Fruit fly (Drosophila melanogaster) whole organism, embryonic: Measurements from ENCODE around the gene CG18180.

ENCODE experiments used
- ATbp ChIP-seq: fragments of 200-800 bp; sonication (Bioruptor generic); optimal IDR thresholded peaks from 2 replicates; lab custom pipeline; 2017; ENCODE audit warnings: missing biosample characterization, mild to moderate bottlenecking, missing genetic modification characterization, missing genetic modification reagents
- B-H2 ChIP-seq: fragments of 200-800 bp; sonication (Bioruptor generic); optimal IDR thresholded peaks from 2 replicates; lab custom pipeline; 2018; ENCODE audit warnings: missing biosample characterization, mild to moderate bottlenecking, missing genetic modification characterization
- BEAF-32 ChIP-seq: fragments of 200-800 bp; sonication (Bioruptor generic); optimal IDR thresholded peaks from 3 replicates; lab custom pipeline; 2017; ENCODE audit warnings: missing biosample characterization, missing genetic modification characterization, mild to moderate bottlenecking, moderate library complexity, missing genetic modification reagents
- Bteb2 ChIP-seq: fragments of 200-800 bp; sonication (Bioruptor generic); optimal IDR thresholded peaks from 2 replicates; lab custom pipeline; 2016; ENCODE audit warnings: missing biosample characterization, missing genetic modification characterization
- CG11093 ChIP-seq: fragments of 200-800 bp; sonication (Bioruptor generic); IDR thresholded peaks from 3 replicates; pipeline ENCODE4 v1.3.6; 2022; ENCODE audit warnings: missing biosample characterization, missing genetic modification characterization
- CG11456 ChIP-seq: fragments of 200-800 bp; sonication (Bioruptor generic); IDR thresholded peaks from 3 replicates; pipeline ENCODE4 v1.3.6; 2022; ENCODE audit warnings: missing biosample characterization, missing genetic modification characterization
- CG12155 ChIP-seq: fragments of 200-800 bp; sonication (Bioruptor generic); optimal IDR thresholded peaks from 3 replicates; lab custom pipeline; 2016; ENCODE audit warnings: missing biosample characterization, missing genetic modification characterization
- CG1233 ChIP-seq: fragments of 200-800 bp; sonication (Bioruptor generic); optimal IDR thresholded peaks from 4 replicates; lab custom pipeline; 2018; ENCODE audit warnings: missing biosample characterization, mild to moderate bottlenecking, missing genetic modification characterization
- CG12769 ChIP-seq: fragments of 200-800 bp; sonication (Bioruptor generic); optimal IDR thresholded peaks from 2 replicates; lab custom pipeline; 2019; ENCODE audit warnings: missing biosample characterization, mild to moderate bottlenecking, missing genetic modification characterization, moderate library complexity
- CG13775 ChIP-seq: fragments of 200-800 bp; sonication (Bioruptor generic); optimal IDR thresholded peaks from 3 replicates; lab custom pipeline; 2017; ENCODE audit warnings: missing biosample characterization, mild to moderate bottlenecking, missing genetic modification characterization
- CG15269 ChIP-seq: fragments of 200-800 bp; sonication (Bioruptor generic); optimal IDR thresholded peaks from 2 replicates; lab custom pipeline; 2018; ENCODE audit warnings: missing biosample characterization, mild to moderate bottlenecking, missing genetic modification characterization, moderate library complexity
- CG16813 ChIP-seq: fragments of 200-800 bp; sonication (Bioruptor generic); IDR thresholded peaks from 3 replicates; pipeline ENCODE4 v1.3.6; 2022; ENCODE audit warnings: missing biosample characterization, missing genetic modification characterization; ENCODE audit not compliant: partially characterized antibody
- CG31388 ChIP-seq: fragments of 200-800 bp; sonication (Bioruptor generic); optimal IDR thresholded peaks from 2 replicates; lab custom pipeline; 2016; ENCODE audit warnings: missing biosample characterization, missing genetic modification characterization
- CG33557 ChIP-seq: fragments of 200-800 bp; sonication (Bioruptor generic); optimal IDR thresholded peaks from 2 replicates; lab custom pipeline; 2019; ENCODE audit warnings: missing biosample characterization, mild to moderate bottlenecking, missing genetic modification characterization, moderate library complexity
- CG6813 ChIP-seq: fragments of 200-800 bp; sonication (Bioruptor generic); optimal IDR thresholded peaks from 2 replicates; lab custom pipeline; 2017; ENCODE audit warnings: missing biosample characterization, missing genetic modification characterization, mild to moderate bottlenecking, moderate library complexity, missing genetic modification reagents
- CG8290 ChIP-seq, 3 experiments: fragments of 200-800 bp; sonication (Bioruptor generic); optimal IDR thresholded peaks; 2 replicates each; lab custom pipeline; 2016 to 2019; ENCODE audit warnings: missing biosample characterization in 3 of 3, missing genetic modification characterization in 3 of 3, mild to moderate bottlenecking in 2 of 3, moderate library complexity in 1 of 3
- CG8388 ChIP-seq: fragments of 200-800 bp; sonication (Bioruptor generic); optimal IDR thresholded peaks from 2 replicates; lab custom pipeline; 2019; ENCODE audit warnings: missing biosample characterization, mild to moderate bottlenecking, missing genetic modification characterization, moderate library complexity
- Deaf1 ChIP-seq: fragments of 200-800 bp; optimal IDR thresholded peaks from 3 replicates; lab custom pipeline; 2019; ENCODE audit warnings: missing biosample characterization, mild to moderate bottlenecking, missing genetic modification characterization, moderate library complexity
- Dll ChIP-seq: fragments of 200-800 bp; sonication (Bioruptor generic); IDR thresholded peaks from 4 replicates; pipeline ENCODE4 v1.3.6; 2022; ENCODE audit warnings: missing biosample characterization, missing genetic modification characterization; ENCODE audit not compliant: partially characterized antibody
- Ets65A ChIP-seq: fragments of 200-800 bp; sonication (Bioruptor generic); peaks from one replicate; lab custom pipeline; 2016; ENCODE audit warnings: missing biosample characterization, missing genetic modification characterization
- Ets97D ChIP-seq: fragments of 200-800 bp; sonication (Bioruptor generic); optimal IDR thresholded peaks from 3 replicates; lab custom pipeline; 2016; ENCODE audit warnings: missing biosample characterization, missing genetic modification characterization
- Gsc ChIP-seq: fragments of 200-800 bp; sonication (Bioruptor generic); IDR thresholded peaks from 2 replicates; pipeline ENCODE4 v1.3.6; 2022; ENCODE audit warnings: missing biosample characterization, missing genetic modification characterization
- H15 ChIP-seq: fragments of 200-800 bp; sonication (Bioruptor generic); IDR thresholded peaks from 3 replicates; pipeline ENCODE4 v1.3.6; 2022; ENCODE audit warnings: missing biosample characterization, missing genetic modification characterization
- HmgZ ChIP-seq: fragments of 200-800 bp; sonication (Bioruptor generic); optimal IDR thresholded peaks from 2 replicates; lab custom pipeline; 2018; ENCODE audit warnings: missing biosample characterization, mild to moderate bottlenecking, missing genetic modification characterization
- Lpt ChIP-seq: fragments of >200 bp; optimal IDR thresholded peaks from 2 replicates; lab custom pipeline; 2018; ENCODE audit warnings: missing biosample characterization, missing genetic modification characterization
- Nf-YA ChIP-seq: fragments of 200-800 bp; sonication (Bioruptor generic); IDR thresholded peaks from 2 replicates; pipeline ENCODE4 v1.3.6; 2022; ENCODE audit warnings: missing biosample characterization, missing genetic modification characterization
- Ptx1 ChIP-seq: fragments of 200-800 bp; sonication (Bioruptor generic); IDR thresholded peaks from 2 replicates; pipeline ENCODE4 v1.3.6; 2022; ENCODE audit warnings: missing biosample characterization, missing genetic modification characterization
- Usf ChIP-seq: fragments of 200-800 bp; sonication (Bioruptor generic); optimal IDR thresholded peaks from 2 replicates; lab custom pipeline; 2017; ENCODE audit warnings: missing genotype, missing biosample characterization, missing genetic modification characterization
- Xrp1 ChIP-seq: fragments of 200-800 bp; sonication (Bioruptor generic); IDR thresholded peaks from 2 replicates; pipeline ENCODE4 v1.3.6; 2022; ENCODE audit warnings: missing biosample characterization, missing genetic modification characterization
- al ChIP-seq: fragments of 200-800 bp; sonication (Bioruptor generic); IDR thresholded peaks from 2 replicates; pipeline ENCODE4 v1.3.6; 2022; ENCODE audit warnings: missing biosample characterization, missing genetic modification characterization
- cato ChIP-seq: fragments of 200-800 bp; sonication (Bioruptor generic); optimal IDR thresholded peaks from 2 replicates; lab custom pipeline; 2016; ENCODE audit warnings: missing biosample characterization, missing genetic modification characterization, borderline replicate concordance
- cwo ChIP-seq: fragments of 200-800 bp; sonication (Bioruptor generic); optimal IDR thresholded peaks from 3 replicates; lab custom pipeline; 2017; ENCODE audit warnings: missing biosample characterization, missing genetic modification characterization, mild to moderate bottlenecking, moderate library complexity, missing genetic modification reagents
- dysf ChIP-seq: fragments of 200-800 bp; sonication (Bioruptor generic); IDR thresholded peaks from 3 replicates; pipeline ENCODE4 v1.3.6; 2022; ENCODE audit warnings: missing biosample characterization, missing genetic modification characterization
- emc ChIP-seq: fragments of 200-800 bp; sonication (Bioruptor generic); optimal IDR thresholded peaks from 2 replicates; lab custom pipeline; 2016; ENCODE audit warnings: missing biosample characterization, missing genetic modification characterization
- en ChIP-seq: fragments of 200-800 bp; sonication (Bioruptor generic); optimal IDR thresholded peaks from 2 replicates; lab custom pipeline; 2016; ENCODE audit warnings: missing biosample characterization, missing genetic modification characterization
- gcm ChIP-seq: fragments of 200-800 bp; sonication (Bioruptor generic); optimal IDR thresholded peaks from 2 replicates; lab custom pipeline; 2019; ENCODE audit warnings: missing biosample characterization, mild to moderate bottlenecking, missing genetic modification characterization, moderate library complexity
- gro ChIP-seq: fragments of 200-800 bp; sonication (Bioruptor generic); optimal IDR thresholded peaks from 2 replicates; lab custom pipeline; 2016; ENCODE audit warnings: missing biosample characterization, missing genetic modification characterization
- jing ChIP-seq: fragments of 200-800 bp; sonication (Bioruptor generic); optimal IDR thresholded peaks from 2 replicates; lab custom pipeline; 2018; ENCODE audit warnings: missing biosample characterization, mild to moderate bottlenecking, missing genetic modification characterization
- kay ChIP-seq: fragments of 200-800 bp; sonication (Bioruptor generic); optimal IDR thresholded peaks from 2 replicates; lab custom pipeline; 2016; ENCODE audit warnings: missing biosample characterization, missing genetic modification characterization
- lbe ChIP-seq: fragments of 200-800 bp; sonication (Bioruptor generic); optimal IDR thresholded peaks from 2 replicates; lab custom pipeline; 2016; ENCODE audit warnings: missing biosample characterization, mild to moderate bottlenecking, missing genetic modification characterization
- lov ChIP-seq, 2 experiments: fragments of 200-800 bp in 1 of 2; fragments of >200 bp in 1 of 2; sonication (Bioruptor generic) in 1 of 2; IDR thresholded peaks in 1 of 2; optimal IDR thresholded peaks in 1 of 2; 2 replicates in 1 of 2; 3 replicates in 1 of 2; pipeline versions ENCODE4 v1.3.6 to Lab custom; 2017 to 2022; ENCODE audit warnings: missing biosample characterization in 1 of 2, missing genetic modification characterization in 1 of 2
- mld ChIP-seq: fragments of 200-800 bp; sonication (Bioruptor generic); IDR thresholded peaks from 3 replicates; pipeline ENCODE4 v1.3.6; 2022; ENCODE audit warnings: missing biosample characterization, missing genetic modification characterization; ENCODE audit not compliant: partially characterized antibody
- nau ChIP-seq: fragments of 200-800 bp; sonication (Bioruptor generic); optimal IDR thresholded peaks from 3 replicates; lab custom pipeline; 2017; ENCODE audit warnings: missing biosample characterization, mild to moderate bottlenecking, missing genetic modification characterization, missing genetic modification reagents
- pan ChIP-seq, 4 experiments: fragments of >200 bp in 3 of 4; fragments of 200-800 bp in 1 of 4; sonication (Bioruptor generic) in 1 of 4; optimal IDR thresholded peaks in 3 of 4; IDR thresholded peaks in 1 of 4; 2 replicates each; pipeline versions ENCODE4 v1.3.6 to Lab custom; 2017 to 2022; ENCODE audit warnings: missing biosample characterization in 2 of 4, missing genetic modification characterization in 2 of 4, mixed read lengths in 1 of 4
- pnt ChIP-seq: fragments of 200-800 bp; sonication (Bioruptor generic); optimal IDR thresholded peaks from 3 replicates; lab custom pipeline; 2016; ENCODE audit warnings: missing biosample characterization, missing genetic modification characterization
- salm ChIP-seq: fragments of 200-800 bp; sonication (Bioruptor generic); optimal IDR thresholded peaks from 2 replicates; lab custom pipeline; 2018; ENCODE audit warnings: missing biosample characterization, mild to moderate bottlenecking, missing genetic modification characterization
- sima ChIP-seq: fragments of 200-800 bp; sonication (Bioruptor generic); optimal IDR thresholded peaks from 2 replicates; lab custom pipeline; 2016; ENCODE audit warnings: missing biosample characterization, missing genetic modification characterization
- slou ChIP-seq: fragments of 200-800 bp; sonication (Bioruptor generic); optimal IDR thresholded peaks from 3 replicates; lab custom pipeline; 2016; ENCODE audit warnings: missing biosample characterization, missing genetic modification characterization
- tio ChIP-seq: fragments of 200-800 bp; sonication (Bioruptor generic); optimal IDR thresholded peaks from 2 replicates; lab custom pipeline; 2017; ENCODE audit warnings: missing biosample characterization, missing genetic modification characterization, inconsistent platforms

Gene CG18180

dm6 chr3L:9690798-9691475 lies 50.1 kb downstream of the CG18180 start (continued):
- TF ChIP-seq CG11456 (GFP tag; lab: Robert Waterston, UW) (no peak), Bteb2 (GFP tag; lab: Kevin White, UChicago) (peak; percentile 39), kay (GFP tag; lab: Kevin White, UChicago) (no peak), CG31388 (GFP tag; lab: Kevin White, UChicago) (no peak), Usf (GFP tag; lab: Kevin White, UChicago) (no peak), jing (no peak), CG6813 (GFP tag; lab: Kevin White, UChicago) (no peak), CG12155 (GFP tag; lab: Kevin White, UChicago) (no peak), CG8388 (GFP tag; lab: Kevin White, UChicago) (no peak), pan (optimal IDR thresholded peaks at IDR 0.05; lab: Kevin White, UChicago) (no peak), pan (GFP tag; optimal IDR thresholded peaks at IDR 0.05 in 1 of 2, IDR thresholded peaks at IDR 0.05 in 1 of 2) (no peak), pnt (GFP tag; lab: Kevin White, UChicago) (no peak), CG13775 (no peak), Gsc (GFP tag; lab: Robert Waterston, UW) (no peak), en (GFP tag; lab: Kevin White, UChicago) (no peak), dysf (GFP tag; lab: Robert Waterston, UW) (peak; percentile 40; the same call in 2 of the 3 replicates), CG12769 (tag; lab: Kevin White, UChicago) (peak; percentile 87), H15 (GFP tag; lab: Robert Waterston, UW) (no peak), Deaf1 (no peak), gcm (GFP tag; lab: Kevin White, UChicago) (no peak), CG8290 (GFP tag; optimal IDR thresholded peaks at IDR 0.05; lab: Kevin White, UChicago) (no peak), CG8290 (tag; optimal IDR thresholded peaks at IDR 0.05; lab: Kevin White, UChicago) (no peak), CG1233 (GFP tag; lab: Kevin White, UChicago) (peak; percentile 28), cwo (no peak), CG16813 (GFP tag; lab: Robert Waterston, UW) (no peak), Dll (GFP tag; lab: Robert Waterston, UW) (no peak), BEAF-32 (no peak), CG15269 (peak; percentile 76), cato (no peak), Ets65A (GFP tag; lab: Kevin White, UChicago) (no peak), Nf-YA (GFP tag; lab: Robert Waterston, UW) (no peak), mld (no peak), ATbp (no peak), CG11093 (GFP tag; lab: Robert Waterston, UW) (no peak), HmgZ (tag; lab: Kevin White, UChicago) (no peak), Ptx1 (GFP tag; lab: Robert Waterston, UW) (no peak), emc (GFP tag; lab: Kevin White, UChicago) (no peak), lbe (GFP tag; lab: Kevin White, UChicago) (no peak), al (no peak), tio (GFP tag; lab: Kevin White, UChicago) (no peak), nau (peak; percentile 61), gro (GFP tag; lab: Kevin White, UChicago) (no peak), CG33557 (GFP tag; lab: Kevin White, UChicago) (no peak), slou (GFP tag; lab: Kevin White, UChicago) (no peak), salm (tag; lab: Kevin White, UChicago) (no peak), Lpt (GFP tag; lab: Kevin White, UChicago) (no peak), Xrp1 (GFP tag; lab: Robert Waterston, UW) (no peak), lov (optimal IDR thresholded peaks at IDR 0.05; lab: Kevin White, UChicago) (no peak), lov (GFP tag; IDR thresholded peaks at IDR 0.05; lab: Robert Waterston, UW) (no peak), Ets97D (GFP tag; lab: Kevin White, UChicago) (no peak), B-H2 (no peak), sima (GFP tag; lab: Kevin White, UChicago) (no peak)
